Worm (Caenorhabditis elegans): ENCODE results near the gene dhs-18.
A peak's percentile ranks its signal among the peaks of the same experiment; 100 is the strongest.

The dhs-18 gene

DNA sequence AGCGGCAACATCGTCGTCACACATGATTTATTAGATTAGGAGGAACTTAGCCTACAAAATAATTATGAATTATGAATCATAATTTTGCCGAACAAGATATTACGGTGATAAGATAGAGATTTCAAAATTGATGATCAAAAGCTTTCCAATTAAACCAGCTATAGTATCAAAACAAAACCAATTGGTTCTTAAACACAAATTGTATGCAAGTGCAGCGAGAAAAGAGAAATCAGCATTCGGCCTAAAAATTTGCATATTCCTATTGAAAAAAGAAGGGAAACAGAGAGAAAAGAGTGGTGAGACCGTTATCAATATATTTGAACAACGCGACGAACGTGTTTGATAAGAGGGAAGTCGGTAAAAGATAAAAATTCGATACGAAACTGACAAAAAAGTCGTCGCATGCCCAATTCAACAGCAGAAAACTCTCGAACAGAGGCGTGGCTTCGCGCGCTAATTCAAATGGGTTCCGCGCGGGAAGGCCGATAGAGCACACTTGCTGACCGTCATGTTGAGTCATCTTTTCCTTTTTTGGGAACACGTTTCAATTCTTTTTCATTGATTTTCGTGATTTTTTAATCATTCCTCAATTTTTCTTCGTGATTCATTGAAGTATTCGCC lies 31.6 kb upstream of the dhs-18 start, which contains the start of gene act-2 (continued):
- TF ChIP-seq egl-27 (tag; optimal IDR thresholded peaks at IDR 0.05) (no peak), unc-130 (GFP tag; optimal IDR thresholded peaks at IDR 0.05) (peak; percentile 21), ctbp-1 (GFP tag; IDR thresholded peaks at IDR 0.05) (0 out of 2 replicates have a peak, but pooled peaks have one; percentile 26), Y48G9A.11 (GFP tag; IDR thresholded peaks at IDR 0.05) (0 out of 2 replicates have a peak, but pooled peaks have one; percentile 42), F49E8.2 (tag; optimal IDR thresholded peaks at IDR 0.05; ENCODE audit: borderline replicate concordance) (no peak), php-3 (GFP tag; IDR thresholded peaks at IDR 0.05) (no peak), daf-16 (GFP tag; optimal IDR thresholded peaks at IDR 0.05) (no peak), daf-16 (tag; optimal IDR thresholded peaks at IDR 0.05) (no peak), sdz-12 (GFP tag; optimal IDR thresholded peaks at IDR 0.05) (no peak), nhr-48 (tag; optimal IDR thresholded peaks at IDR 0.05) (no peak), zfp-3 (GFP tag; conservative IDR thresholded peaks at IDR 0.05) (no peak), fkh-10 (GFP tag; optimal IDR thresholded peaks at IDR 0.05) (peak; percentile 64), lin-1 (GFP tag; IDR thresholded peaks at IDR 0.05) (no peak), gei-8 (GFP tag; optimal IDR thresholded peaks at IDR 0.05) (no peak), lin-29 (GFP tag; IDR thresholded peaks at IDR 0.05) (no peak), ceh-82 (tag; optimal IDR thresholded peaks at IDR 0.05) (no peak), nhr-76 (tag; optimal IDR thresholded peaks at IDR 0.05) (no peak), aly-2 (tag; optimal IDR thresholded peaks at IDR 0.05) (no peak), hlh-11 (tag; optimal IDR thresholded peaks at IDR 0.05) (peak; percentile 86), mdt-29 (GFP tag; IDR thresholded peaks at IDR 0.05) (0 out of 2 replicates have a peak, but pooled peaks have one; percentile 32), dmd-6 (GFP tag; IDR thresholded peaks at IDR 0.05) (peak; percentile 57), snpc-4 (tag; optimal IDR thresholded peaks at IDR 0.05) (no peak), hif-1 (tag; optimal IDR thresholded peaks at IDR 0.05) (peak in 1 of 2 experiments; percentile 44), Y75B8A.6 (GFP tag; IDR thresholded peaks at IDR 0.05) (no peak), mep-1 (tag; optimal IDR thresholded peaks at IDR 0.05) (peak; percentile 84), Y105C5A.15 (GFP tag; IDR thresholded peaks at IDR 0.05) (no peak), dmd-8 (GFP tag; IDR thresholded peaks at IDR 0.05) (no peak), madf-5 (GFP tag; IDR thresholded peaks at IDR 0.05) (no peak)

DNA sequence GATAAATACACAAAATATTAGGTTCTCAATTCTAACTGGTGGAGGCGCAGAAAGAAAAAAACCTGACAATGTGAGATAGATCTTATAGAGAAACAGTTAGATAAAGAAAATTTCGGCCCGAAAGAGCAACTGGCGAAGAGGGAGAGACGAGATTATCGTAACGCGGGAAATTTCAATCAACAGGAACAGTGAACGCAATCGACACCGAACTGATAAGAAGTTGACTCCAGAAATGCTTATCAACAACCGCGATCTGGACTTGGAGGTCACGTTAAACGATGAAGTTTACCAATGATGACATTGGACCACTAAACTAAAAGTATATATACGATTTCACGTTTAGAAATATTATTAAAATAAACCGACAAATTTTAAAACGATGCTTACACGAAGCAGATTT lies 29.8 kb upstream of the dhs-18 start:
- TF ChIP-seq Y105C5A.15 (GFP tag; IDR thresholded peaks at IDR 0.05) (peak; percentile 65; the same call in 1 of the 2 replicates), egl-27 (tag; optimal IDR thresholded peaks at IDR 0.05) (no peak), pha-4 (GFP tag; IDR thresholded peaks at IDR 0.05) (peak; percentile 49; the same call in 1 of the 2 replicates), pha-4 (tag; optimal IDR thresholded peaks at IDR 0.05) (no peak), saeg-2 (GFP tag; IDR thresholded peaks at IDR 0.05) (peak; percentile 67; the same call in 1 of the 2 replicates), dmd-8 (GFP tag; IDR thresholded peaks at IDR 0.05) (peak; percentile 81; the same call in 1 of the 2 replicates), lin-13 (GFP tag; optimal IDR thresholded peaks at IDR 0.05) (peak; percentile 50), lim-7 (GFP tag; IDR thresholded peaks at IDR 0.05) (peak; percentile 57), daf-19 (GFP tag; conservative IDR thresholded peaks at IDR 0.05) (no peak), egl-43 (GFP tag; IDR thresholded peaks at IDR 0.05) (peak; percentile 77; the same call in 1 of the 2 replicates), aly-2 (tag; optimal IDR thresholded peaks at IDR 0.05) (peak; percentile 25), lin-29 (GFP tag; IDR thresholded peaks at IDR 0.05) (0 out of 2 replicates have a peak, but pooled peaks have one; percentile 9), zfp-3 (GFP tag; conservative IDR thresholded peaks at IDR 0.05) (peak; percentile 49), mxl-2 (GFP tag; conservative IDR thresholded peaks at IDR 0.05) (peak; percentile 50; the same call in 1 of the 2 replicates), F49E8.2 (tag; optimal IDR thresholded peaks at IDR 0.05; ENCODE audit: borderline replicate concordance) (peak; percentile 93), pqm-1 (tag; optimal IDR thresholded peaks at IDR 0.05) (peak; percentile 1), ctbp-1 (GFP tag; IDR thresholded peaks at IDR 0.05) (peak; percentile 75), nhr-102 (tag; optimal IDR thresholded peaks at IDR 0.05) (no peak), vab-7 (GFP tag; IDR thresholded peaks at IDR 0.05) (no peak; the same call in 1 of the 2 replicates), mdt-29 (GFP tag; IDR thresholded peaks at IDR 0.05) (peak; percentile 74), unc-62 (GFP tag; optimal IDR thresholded peaks at IDR 0.05 in 1 of 2) (no peak), unc-62 (tag; optimal IDR thresholded peaks at IDR 0.05) (no peak), lin-1 (GFP tag; IDR thresholded peaks at IDR 0.05) (0 out of 2 replicates have a peak, but pooled peaks have one; percentile 24), zip-11 (GFP tag; IDR thresholded peaks at IDR 0.05) (no peak), lin-38 (GFP tag; IDR thresholded peaks at IDR 0.05) (peak; percentile 83), F44E2.7 (GFP tag; IDR thresholded peaks at IDR 0.05) (0 out of 2 replicates have a peak, but pooled peaks have one; percentile 30), hmg-1.1 (GFP tag; IDR thresholded peaks at IDR 0.05) (0 out of 2 replicates have a peak, but pooled peaks have one; percentile 26), tra-1 (GFP tag; IDR thresholded peaks at IDR 0.05) (peak; percentile 46; the same call in 1 of the 2 replicates), ZK337.2 (GFP tag; IDR thresholded peaks at IDR 0.05) (no peak), arid-1 (GFP tag; conservative IDR thresholded peaks at IDR 0.05) (peak; percentile 78)
